Worm (Caenorhabditis elegans) whole organism, late embryonic: ENCODE measurements around the gene T10C6.6.

Source experiments
- C08G9.2 ChIP-seq: sonication (generic microtip); optimal IDR thresholded peaks from 2 replicates; lab custom pipeline; 2016; ENCODE audit warnings: mild to moderate bottlenecking, missing genetic modification characterization, moderate library complexity, missing compliant biosample characterization
- C38D4.7 ChIP-seq: fragments of 200-800 bp; sonication (Bioruptor generic); optimal IDR thresholded peaks from 2 replicates; lab custom pipeline; 2018; ENCODE audit warnings: mild to moderate bottlenecking, missing genetic modification characterization, moderate library complexity, missing compliant biosample characterization
- K02D7.2 ChIP-seq: sonication (generic microtip); optimal IDR thresholded peaks from 2 replicates; lab custom pipeline; 2017; ENCODE audit warnings: mild to moderate bottlenecking, missing genetic modification characterization, missing compliant biosample characterization
- K09A11.1 ChIP-seq: sonication (generic microtip); optimal IDR thresholded peaks from 2 replicates; lab custom pipeline; 2017; ENCODE audit warnings: antibody characterized with exemption, mild to moderate bottlenecking, missing genetic modification characterization, missing compliant biosample characterization; ENCODE audit not compliant: insufficient read depth
- T23F11.4 ChIP-seq: fragments of 200-800 bp; sonication (Bioruptor generic); optimal IDR thresholded peaks from 2 replicates; lab custom pipeline; 2018; ENCODE audit warnings: mild to moderate bottlenecking, missing genetic modification characterization, missing compliant biosample characterization
- Y22D7AL.16 ChIP-seq: sonication (generic microtip); optimal IDR thresholded peaks from 2 replicates; lab custom pipeline; 2016; ENCODE audit warnings: missing genetic modification characterization, missing compliant biosample characterization
- ceh-14 ChIP-seq: sonication (generic microtip); optimal IDR thresholded peaks from 2 replicates; lab custom pipeline; 2016; ENCODE audit warnings: missing genotype, missing genetic modification characterization, missing compliant biosample characterization
- ceh-18 ChIP-seq: sonication (generic microtip); optimal IDR thresholded peaks from 2 replicates; lab custom pipeline; 2016; ENCODE audit warnings: missing genetic modification characterization, missing compliant biosample characterization
- ceh-19 ChIP-seq: fragments of 200-800 bp; sonication (Bioruptor generic); optimal IDR thresholded peaks from 2 replicates; lab custom pipeline; 2018; ENCODE audit warnings: mild to moderate bottlenecking, missing genetic modification characterization, missing compliant biosample characterization
- ceh-31 ChIP-seq: sonication (generic microtip); optimal IDR thresholded peaks from 2 replicates; lab custom pipeline; 2016; ENCODE audit warnings: missing genetic modification characterization, missing compliant biosample characterization
- ceh-34 ChIP-seq: sonication (generic microtip); optimal IDR thresholded peaks from 2 replicates; lab custom pipeline; 2016; ENCODE audit warnings: mild to moderate bottlenecking, missing genetic modification characterization, missing compliant biosample characterization
- ceh-45 ChIP-seq: fragments of 200-800 bp; sonication (Bioruptor generic); IDR thresholded peaks from 2 replicates; pipeline ENCODE4 v1.3.6; 2022; ENCODE audit warnings: missing genetic modification reagents, missing genetic modification characterization, missing compliant biosample characterization
- ceh-48 ChIP-seq: sonication (generic microtip); optimal IDR thresholded peaks from 2 replicates; lab custom pipeline; 2016; ENCODE audit warnings: missing genetic modification characterization, inconsistent platforms, missing compliant biosample characterization
- ceh-9 ChIP-seq: sonication (generic microtip); optimal IDR thresholded peaks from 2 replicates; lab custom pipeline; 2016; ENCODE audit warnings: mild to moderate bottlenecking, missing genetic modification characterization, inconsistent platforms, missing compliant biosample characterization
- che-1 ChIP-seq: sonication (generic microtip); optimal IDR thresholded peaks from 2 replicates; lab custom pipeline; 2016; ENCODE audit warnings: mild to moderate bottlenecking, missing genetic modification characterization, missing compliant biosample characterization
- dmd-4 ChIP-seq: sonication (generic microtip); optimal IDR thresholded peaks from 2 replicates; lab custom pipeline; 2016; ENCODE audit warnings: borderline replicate concordance, missing genetic modification characterization, missing compliant biosample characterization
- dve-1 ChIP-seq: sonication (generic microtip); optimal IDR thresholded peaks from 2 replicates; lab custom pipeline; 2017; ENCODE audit warnings: antibody characterized with exemption, mild to moderate bottlenecking, missing genetic modification characterization, missing compliant biosample characterization
- elt-2 ChIP-seq: sonication (generic microtip); optimal IDR thresholded peaks from 2 replicates; lab custom pipeline; 2016; ENCODE audit warnings: missing genetic modification reagents, missing genetic modification characterization, missing compliant biosample characterization
- elt-4 ChIP-seq: sonication (generic microtip); optimal IDR thresholded peaks from 2 replicates; lab custom pipeline; 2016; ENCODE audit warnings: missing genetic modification characterization, missing compliant biosample characterization
- ets-4 ChIP-seq: sonication (generic microtip); optimal IDR thresholded peaks from 2 replicates; lab custom pipeline; 2016; ENCODE audit warnings: missing genetic modification characterization, missing compliant biosample characterization
- fkh-10 ChIP-seq: fragments of 150-350 bp; optimal IDR thresholded peaks from 2 replicates; lab custom pipeline; 2014; ENCODE audit warnings: missing biosample characterization, missing genetic modification reagents, missing genetic modification characterization
- hlh-30 ChIP-seq: sonication (generic microtip); optimal IDR thresholded peaks from 2 replicates; lab custom pipeline; 2017; ENCODE audit warnings: antibody characterized with exemption, missing genetic modification characterization, missing compliant biosample characterization; ENCODE audit not compliant: insufficient read depth
- hlh-6 ChIP-seq: sonication (generic microtip); optimal IDR thresholded peaks from 2 replicates; lab custom pipeline; 2016; ENCODE audit warnings: missing genotype, missing genetic modification characterization, missing compliant biosample characterization
- lim-6 ChIP-seq: sonication (generic microtip); optimal IDR thresholded peaks from 2 replicates; lab custom pipeline; 2016; ENCODE audit warnings: missing genetic modification characterization, missing compliant biosample characterization
- nfya-1 ChIP-seq: sonication (generic microtip); optimal IDR thresholded peaks from 2 replicates; lab custom pipeline; 2017; ENCODE audit warnings: missing genetic modification characterization, mild to moderate bottlenecking, missing compliant biosample characterization, antibody characterized with exemption, moderate library complexity
- nhr-11 ChIP-seq: fragments of 150-350 bp; optimal IDR thresholded peaks from 2 replicates; lab custom pipeline; 2014; ENCODE audit warnings: missing biosample characterization, missing genetic modification characterization
- nhr-232 ChIP-seq: sonication (generic microtip); optimal IDR thresholded peaks from 2 replicates; lab custom pipeline; 2016; ENCODE audit warnings: missing genetic modification characterization, missing compliant biosample characterization
- npax-4 ChIP-seq: sonication (generic microtip); optimal IDR thresholded peaks from 2 replicates; lab custom pipeline; 2016; ENCODE audit warnings: missing genetic modification characterization, missing compliant biosample characterization
- pag-3 ChIP-seq: sonication (generic microtip); optimal IDR thresholded peaks from 2 replicates; lab custom pipeline; 2016; ENCODE audit warnings: missing compliant biosample characterization, missing genetic modification characterization, borderline replicate concordance
- pax-1 ChIP-seq: fragments of 150-350 bp; optimal IDR thresholded peaks from 2 replicates; lab custom pipeline; 2014; ENCODE audit warnings: missing biosample characterization, missing genetic modification characterization
- pha-2 ChIP-seq: sonication (generic microtip); optimal IDR thresholded peaks from 2 replicates; lab custom pipeline; 2017; ENCODE audit warnings: mild to moderate bottlenecking, missing genetic modification characterization, missing compliant biosample characterization
- pha-4 ChIP-seq: fragments of 150-350 bp; optimal IDR thresholded peaks from 2 replicates; lab custom pipeline; 2018; ENCODE audit warnings: missing biosample characterization, missing genetic modification reagents, missing genetic modification characterization
- pqm-1 ChIP-seq: sonication (generic microtip); optimal IDR thresholded peaks from 2 replicates; lab custom pipeline; 2016; ENCODE audit warnings: missing genetic modification characterization, missing compliant biosample characterization
- pros-1 ChIP-seq: fragments of 150-350 bp; optimal IDR thresholded peaks from 2 replicates; lab custom pipeline; 2014; ENCODE audit warnings: missing biosample characterization, missing genetic modification reagents, missing genetic modification characterization
- ref-2 ChIP-seq: sonication (generic microtip); optimal IDR thresholded peaks from 2 replicates; lab custom pipeline; 2016; ENCODE audit warnings: missing genetic modification characterization, missing compliant biosample characterization
- sdc-2 ChIP-seq: sonication (generic microtip); optimal IDR thresholded peaks from 2 replicates; lab custom pipeline; 2016; ENCODE audit warnings: missing genotype, missing genetic modification characterization, missing compliant biosample characterization
- sox-2 ChIP-seq: fragments of 200-800 bp; sonication (Bioruptor generic); IDR thresholded peaks from 2 replicates; pipeline ENCODE4 v1.3.6; 2022; ENCODE audit warnings: missing genetic modification reagents, missing genetic modification characterization, missing compliant biosample characterization
- sox-4 ChIP-seq: sonication (generic microtip); optimal IDR thresholded peaks from 2 replicates; lab custom pipeline; 2017; ENCODE audit warnings: mild to moderate bottlenecking, missing genetic modification characterization, inconsistent platforms, missing compliant biosample characterization
- tbx-7 ChIP-seq: sonication (generic microtip); optimal IDR thresholded peaks from 2 replicates; lab custom pipeline; 2016; ENCODE audit warnings: missing genotype, missing genetic modification characterization, missing compliant biosample characterization
- unc-42 ChIP-seq: sonication (generic microtip); optimal IDR thresholded peaks from 2 replicates; lab custom pipeline; 2016; ENCODE audit warnings: missing genotype, missing genetic modification characterization, missing compliant biosample characterization
- unc-55 ChIP-seq: sonication (generic microtip); optimal IDR thresholded peaks from 2 replicates; lab custom pipeline; 2017; ENCODE audit warnings: missing biosample characterization, missing genetic modification reagents, missing genetic modification characterization
- unc-86 ChIP-seq: sonication (generic microtip); optimal IDR thresholded peaks from 2 replicates; lab custom pipeline; 2016; ENCODE audit warnings: missing genetic modification characterization, missing compliant biosample characterization
- zip-5 ChIP-seq: sonication (generic microtip); optimal IDR thresholded peaks from 2 replicates; lab custom pipeline; 2016; ENCODE audit warnings: missing genetic modification characterization, missing compliant biosample characterization

T10C6.6 gene

DNA sequence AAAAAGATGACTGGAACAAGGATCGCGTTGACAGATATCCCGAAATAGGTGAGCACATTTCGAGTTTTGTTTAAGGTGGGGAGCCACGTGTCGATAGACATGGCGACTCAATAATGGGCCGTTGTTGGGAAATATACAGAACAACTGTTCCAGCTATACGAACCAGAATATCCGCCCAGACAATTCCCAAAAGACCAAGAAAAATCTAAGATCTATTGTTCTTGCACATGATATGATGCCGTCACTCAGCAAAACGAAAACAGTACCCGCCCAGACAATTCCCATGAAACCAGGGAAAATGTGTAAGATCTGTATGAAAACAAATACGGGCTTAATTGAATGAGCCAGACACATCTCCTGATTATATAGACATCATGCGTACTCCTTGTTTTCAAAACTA lies 16.6 kb upstream of the T10C6.6 start, which contains the start of gene str-231:
Gene str-231, minus strand, starts transcription at position 101 of the 400 bp plus-strand sequence.
- no peak for TF ChIP-seq K02D7.2 (tag; lab: Kevin White, UChicago)
- TF ChIP-seq unc-42: no peak
- TF ChIP-seq, all 69 proteins: peak for 0

DNA sequence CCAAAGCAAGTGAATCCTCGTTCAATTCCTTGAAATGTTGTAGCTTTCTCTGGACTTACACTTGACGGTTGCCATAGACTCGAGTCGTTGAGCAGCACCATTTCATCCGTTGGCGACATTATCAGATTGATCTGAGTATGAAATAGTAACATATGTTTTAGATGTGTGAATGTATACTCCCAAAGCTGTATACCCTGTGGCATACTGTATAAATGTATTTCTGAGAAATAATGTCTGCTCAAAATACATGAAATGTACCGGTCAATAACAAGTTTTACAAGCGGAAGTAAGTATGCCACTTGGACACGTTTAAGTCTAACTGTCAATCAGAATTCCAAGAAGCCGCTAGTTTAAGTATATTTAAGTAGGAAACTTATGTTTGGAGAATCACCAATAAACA lies 14.6 kb upstream of the T10C6.6 start, which contains the start of gene str-233:
Gene str-233, minus strand, starts transcription at position 101 of the 400 bp plus-strand sequence.
- no peak for TF ChIP-seq sox-2 (GFP tag; lab: Robert Waterston, UW)
- TF ChIP-seq elt-2: no peak
- no peak for TF ChIP-seq lim-6
- TF ChIP-seq ceh-48: no peak
- TF ChIP-seq K02D7.2 (tag; lab: Kevin White, UChicago): no peak
- no peak for TF ChIP-seq che-1 (tag; lab: Kevin White, UChicago)
- TF ChIP-seq ceh-14 (tag; lab: Kevin White, UChicago): no peak
- no peak for TF ChIP-seq unc-42
- TF ChIP-seq nfya-1 (tag; lab: Kevin White, UChicago): no peak
- no peak for TF ChIP-seq unc-86
- TF ChIP-seq T23F11.4 (GFP tag; lab: Kevin White, UChicago): no peak
- no peak for TF ChIP-seq hlh-30 (tag; lab: Kevin White, UChicago)
- no peak for TF ChIP-seq fkh-10 (GFP tag; lab: Kevin White, UChicago)
- TF ChIP-seq pros-1 (tag; lab: Kevin White, UChicago): no peak
- TF ChIP-seq unc-55 (GFP tag; lab: Kevin White, UChicago): no peak
- TF ChIP-seq K09A11.1 (tag; lab: Kevin White, UChicago): no peak
- no peak for TF ChIP-seq C08G9.2 (tag; lab: Kevin White, UChicago)
- no peak for TF ChIP-seq tbx-7

DNA sequence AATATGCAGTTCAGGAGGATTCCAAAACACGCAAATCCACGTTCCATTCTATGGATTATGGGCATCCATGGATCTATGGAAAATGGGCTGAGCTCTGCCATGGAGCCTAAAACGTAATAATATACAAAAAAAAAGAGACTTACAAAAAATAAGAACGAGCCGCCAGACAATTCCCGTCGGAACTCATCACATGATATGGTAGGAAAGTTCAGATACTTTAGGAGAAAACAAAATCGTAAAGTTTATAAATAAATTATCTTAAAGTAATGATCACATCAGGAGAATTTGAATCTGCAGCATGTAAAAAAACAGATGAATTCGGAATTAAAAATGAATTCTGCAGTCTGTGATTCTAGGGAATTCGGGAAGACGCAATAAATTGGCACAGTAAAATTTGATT lies 8.5 kb upstream of the T10C6.6 start, which contains the start of gene str-232:
Gene str-232, minus strand, starts transcription at position 101 of the 400 bp plus-strand sequence.
- TF ChIP-seq pha-2 (tag; lab: Kevin White, UChicago): no peak
- no peak for TF ChIP-seq che-1 (tag; lab: Kevin White, UChicago)
- TF ChIP-seq elt-2: no peak
- no peak for TF ChIP-seq ets-4 (tag; lab: Kevin White, UChicago)
- no peak for TF ChIP-seq ceh-31 (tag; lab: Kevin White, UChicago)
- no peak for TF ChIP-seq lim-6
- TF ChIP-seq pax-1: no peak
- TF ChIP-seq nhr-11 (tag; lab: Kevin White, UChicago): no peak
- TF ChIP-seq ceh-34: no peak
- no peak for TF ChIP-seq pqm-1 (tag; lab: Kevin White, UChicago)
- TF ChIP-seq pha-4 (tag; lab: Kevin White, UChicago): no peak
- no peak for TF ChIP-seq ceh-48
- no peak for TF ChIP-seq dve-1 (tag; lab: Kevin White, UChicago)
- TF ChIP-seq K09A11.1 (tag; lab: Kevin White, UChicago): no peak
- TF ChIP-seq npax-4: no peak
- TF ChIP-seq dmd-4: no peak
- TF ChIP-seq ceh-18 (tag; lab: Kevin White, UChicago): no peak

DNA sequence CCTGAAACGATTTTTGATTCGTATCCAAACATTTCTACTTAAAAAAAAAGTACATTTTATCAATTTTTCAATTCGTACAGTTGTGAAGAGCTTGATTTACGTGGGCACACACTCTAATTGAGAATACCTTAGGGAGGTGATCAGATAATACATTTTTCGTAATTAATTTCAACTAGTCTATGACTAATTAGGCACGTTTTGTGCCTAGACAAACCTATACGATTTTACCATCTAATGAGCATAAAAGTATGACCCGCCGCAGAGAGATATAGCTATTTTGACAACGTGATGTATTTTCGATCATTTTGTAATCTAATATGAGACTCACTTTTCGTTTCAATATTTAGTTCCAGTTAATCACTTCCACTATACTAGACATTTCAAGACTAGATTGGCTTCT lies 7.1 kb upstream of the T10C6.6 start:
- TF ChIP-seq nfya-1 (tag; lab: Kevin White, UChicago): no peak
- TF ChIP-seq ceh-19 (GFP tag; lab: Kevin White, UChicago): no peak
- no peak for TF ChIP-seq che-1 (tag; lab: Kevin White, UChicago)
- TF ChIP-seq nhr-11 (tag; lab: Kevin White, UChicago): no peak
- no peak for TF ChIP-seq sdc-2
- TF ChIP-seq sox-2 (GFP tag; lab: Robert Waterston, UW): no peak
- no peak for TF ChIP-seq pag-3 (tag; lab: Kevin White, UChicago)
- no peak for TF ChIP-seq C38D4.7 (GFP tag; lab: Kevin White, UChicago)
- TF ChIP-seq ref-2 (tag; lab: Kevin White, UChicago): no peak
- no peak for TF ChIP-seq ceh-45 (GFP tag; lab: Robert Waterston, UW)
- no peak for TF ChIP-seq ceh-9 (tag; lab: Kevin White, UChicago)
- TF ChIP-seq Y22D7AL.16 (tag; lab: Kevin White, UChicago): no peak
- no peak for TF ChIP-seq zip-5 (tag; lab: Kevin White, UChicago)
- no peak for TF ChIP-seq nhr-232 (tag; lab: Kevin White, UChicago)
- no peak for TF ChIP-seq unc-86
- TF ChIP-seq ceh-48: no peak
- no peak for TF ChIP-seq sox-4
- TF ChIP-seq elt-4 (tag; lab: Kevin White, UChicago): no peak
- TF ChIP-seq dve-1 (tag; lab: Kevin White, UChicago): no peak
- no peak for TF ChIP-seq hlh-6 (tag; lab: Kevin White, UChicago)
